Worm (Caenorhabditis elegans) whole organism, early embryonic: ENCODE data around the gene lon-3.

ENCODE experiments used
- F13C5.2 ChIP-seq: sonication (generic microtip); optimal IDR thresholded peaks from 2 replicates; lab custom pipeline; 2017; ENCODE audit warnings: mild to moderate bottlenecking, missing genetic modification characterization, inconsistent platforms, missing compliant biosample characterization
- ama-1 ChIP-seq: fragments of 150-350 bp; optimal IDR thresholded peaks from 2 replicates; lab custom pipeline; 2014
- ceh-13 ChIP-seq: fragments of 200-800 bp; sonication (Bioruptor generic); optimal IDR thresholded peaks from 2 replicates; lab custom pipeline; 2018; ENCODE audit warnings: mild to moderate bottlenecking, missing genetic modification characterization, missing compliant biosample characterization
- hmg-4 ChIP-seq: fragments of 200-800 bp; sonication (Bioruptor generic); optimal IDR thresholded peaks from 2 replicates; lab custom pipeline; 2018; ENCODE audit warnings: mild to moderate bottlenecking, missing genetic modification characterization, missing compliant biosample characterization
- hnd-1 ChIP-seq: sonication (generic microtip); optimal IDR thresholded peaks from 2 replicates; lab custom pipeline; 2016; ENCODE audit warnings: missing genetic modification characterization, missing compliant biosample characterization
- scrt-1 ChIP-seq: fragments of 200-800 bp; sonication (Bioruptor generic); IDR thresholded peaks from 2 replicates; pipeline ENCODE4 v1.3.6; 2022; ENCODE audit warnings: missing genetic modification characterization, missing compliant biosample characterization
- sea-1 ChIP-seq: fragments of 200-800 bp; sonication (Bioruptor generic); conservative IDR thresholded peaks from 2 replicates; pipeline ENCODE4 v1.3.6; 2022; ENCODE audit warnings: missing genetic modification characterization, missing compliant biosample characterization
- tbx-11 ChIP-seq: fragments of 200-800 bp; sonication (Bioruptor generic); IDR thresholded peaks from 2 replicates; pipeline ENCODE4 v1.3.6; 2022; ENCODE audit warnings: missing genetic modification characterization, missing compliant biosample characterization
- tbx-37 ChIP-seq: fragments of 200-800 bp; sonication (Bioruptor generic); conservative IDR thresholded peaks from 2 replicates; pipeline ENCODE4 v1.3.6; 2022; ENCODE audit warnings: missing genetic modification reagents, missing genetic modification characterization, missing compliant biosample characterization

ce11 chrV:12208678-12209077 lies 10.2 kb upstream of the lon-3 start:
- TF ChIP-seq ama-1 (no peak), hmg-4 (no peak), sea-1 (GFP tag; lab: Robert Waterston, UW) (no peak), hnd-1 (tag; lab: Kevin White, UChicago) (no peak), scrt-1 (GFP tag; lab: Robert Waterston, UW) (no peak), ceh-13 (no peak), F13C5.2 (tag; lab: Kevin White, UChicago) (no peak), tbx-11 (no peak), tbx-37 (GFP tag; lab: Robert Waterston, UW) (no peak)
